Worm (Caenorhabditis elegans) whole organism, L4 larva: Measurements from ENCODE around the gene ZK262.20.
A peak's percentile ranks its signal among the peaks of the same experiment; 100 is the strongest.

Experiments used
- F44E2.7 ChIP-seq: fragments of 200-800 bp; sonication (Bioruptor generic); IDR thresholded peaks from 2 replicates; pipeline ENCODE4 v2.1.2; 2022; ENCODE audit warnings: missing genetic modification characterization, missing compliant biosample characterization
- F49E8.2 ChIP-seq: sonication (generic microtip); optimal IDR thresholded peaks from 2 replicates; lab custom pipeline; 2016; ENCODE audit warnings: missing compliant biosample characterization, mild to moderate bottlenecking, missing genetic modification characterization, borderline replicate concordance
- R02D3.7 ChIP-seq: fragments of 150-350 bp; sonication (generic microtip); optimal IDR thresholded peaks from 3 replicates; lab custom pipeline; 2014; ENCODE audit warnings: missing biosample characterization, missing genetic modification characterization
- T26A8.4 ChIP-seq: fragments of 200-800 bp; sonication (Bioruptor generic); IDR thresholded peaks from 2 replicates; pipeline ENCODE4 v1.3.6; 2022; ENCODE audit warnings: missing genetic modification characterization, missing compliant biosample characterization
- Y105C5A.15 ChIP-seq: fragments of 200-800 bp; sonication (Bioruptor generic); IDR thresholded peaks from 2 replicates; pipeline ENCODE4 v1.3.6; 2022; ENCODE audit warnings: missing genetic modification characterization, missing compliant biosample characterization
- Y48G9A.11 ChIP-seq: fragments of 200-800 bp; sonication (Bioruptor generic); IDR thresholded peaks from 2 replicates; pipeline ENCODE4 v1.3.6; 2022; ENCODE audit warnings: missing genetic modification reagents, missing genetic modification characterization, missing compliant biosample characterization
- aly-2 ChIP-seq: sonication (generic microtip); optimal IDR thresholded peaks from 2 replicates; lab custom pipeline; 2018; ENCODE audit warnings: missing biosample characterization, missing genetic modification characterization
- ama-1 ChIP-seq: fragments of 150-350 bp; optimal IDR thresholded peaks from 2 replicates; lab custom pipeline; 2014; ENCODE audit warnings: inconsistent platforms, mixed read lengths
- arid-1 ChIP-seq: fragments of 200-800 bp; sonication (Bioruptor generic); conservative IDR thresholded peaks from 2 replicates; pipeline ENCODE4 v1.3.6; 2022; ENCODE audit warnings: missing genetic modification reagents, missing genetic modification characterization, missing compliant biosample characterization
- attf-4 ChIP-seq: sonication (generic microtip); optimal IDR thresholded peaks from 3 replicates; lab custom pipeline; 2017; ENCODE audit warnings: missing biosample characterization, missing genetic modification characterization
- ceh-20 ChIP-seq: fragments of 200-800 bp; sonication (Bioruptor generic); IDR thresholded peaks from 2 replicates; pipeline ENCODE4 v1.3.6; 2022; ENCODE audit warnings: missing genetic modification reagents, missing genetic modification characterization, missing compliant biosample characterization
- ceh-82 ChIP-seq: sonication (generic microtip); optimal IDR thresholded peaks from 2 replicates; lab custom pipeline; 2017; ENCODE audit warnings: missing biosample characterization, missing genetic modification characterization
- ctbp-1 ChIP-seq: fragments of 200-800 bp; sonication (Bioruptor generic); IDR thresholded peaks from 2 replicates; pipeline ENCODE4 v1.3.6; 2022; ENCODE audit warnings: missing genetic modification reagents, missing genetic modification characterization, missing compliant biosample characterization
- daf-8 ChIP-seq: fragments of 200-800 bp; sonication (Bioruptor generic); IDR thresholded peaks from 2 replicates; pipeline ENCODE4 v1.3.6; 2022; ENCODE audit warnings: missing genetic modification characterization, missing compliant biosample characterization
- dpl-1 ChIP-seq: fragments of 150-350 bp; optimal IDR thresholded peaks from 2 replicates; lab custom pipeline; 2014; ENCODE audit warnings: missing biosample characterization, missing genetic modification reagents, missing genetic modification characterization
- dve-1 ChIP-seq: sonication (generic microtip); optimal IDR thresholded peaks from 2 replicates; lab custom pipeline; 2017; ENCODE audit warnings: antibody characterized with exemption, mild to moderate bottlenecking, missing genetic modification characterization, missing compliant biosample characterization; ENCODE audit not compliant: insufficient read depth
- egl-43 ChIP-seq: fragments of 200-800 bp; sonication (Bioruptor generic); IDR thresholded peaks from 2 replicates; pipeline ENCODE4 v1.3.6; 2022; ENCODE audit warnings: missing genetic modification reagents, missing genetic modification characterization, missing compliant biosample characterization
- fos-1 ChIP-seq: fragments of 150-350 bp; optimal IDR thresholded peaks from 2 replicates; lab custom pipeline; 2014; ENCODE audit warnings: missing biosample characterization, missing genetic modification characterization
- hif-1 ChIP-seq, 2 experiments: sonication (generic microtip); optimal IDR thresholded peaks; 2 replicates each; lab custom pipeline; 2016 to 2017; ENCODE audit warnings: missing compliant biosample characterization in 2 of 2, missing genetic modification characterization in 2 of 2, missing genetic modification reagents in 2 of 2, missing genotype in 2 of 2, mild to moderate bottlenecking in 1 of 2
- hlh-30 ChIP-seq: sonication (generic microtip); optimal IDR thresholded peaks from 2 replicates; lab custom pipeline; 2017; ENCODE audit warnings: antibody characterized with exemption, mild to moderate bottlenecking, missing genetic modification characterization, missing compliant biosample characterization; ENCODE audit not compliant: insufficient read depth
- jun-1 ChIP-seq: fragments of 150-350 bp; optimal IDR thresholded peaks from 2 replicates; lab custom pipeline; 2014; ENCODE audit warnings: missing biosample characterization, missing genetic modification reagents, missing genetic modification characterization
- lim-7 ChIP-seq: fragments of 200-800 bp; sonication (Bioruptor generic); IDR thresholded peaks from 2 replicates; pipeline ENCODE4 v1.3.6; 2022; ENCODE audit warnings: missing genetic modification characterization, missing compliant biosample characterization
- lin-13 ChIP-seq: fragments of 150-350 bp; optimal IDR thresholded peaks from 2 replicates; lab custom pipeline; 2014; ENCODE audit warnings: missing biosample characterization, missing genetic modification reagents, missing genetic modification characterization
- lin-15B ChIP-seq: fragments of 150-350 bp; sonication (generic microtip); optimal IDR thresholded peaks from 3 replicates; lab custom pipeline; 2014; ENCODE audit warnings: missing biosample characterization, missing genetic modification characterization
- lin-38 ChIP-seq: fragments of 200-800 bp; sonication (Bioruptor generic); IDR thresholded peaks from 2 replicates; pipeline ENCODE4 v1.3.6; 2022; ENCODE audit warnings: missing genetic modification reagents, missing genetic modification characterization, missing compliant biosample characterization
- lin-39 ChIP-seq: fragments of 150-350 bp; optimal IDR thresholded peaks from 2 replicates; lab custom pipeline; 2014; ENCODE audit warnings: missing biosample characterization, missing genetic modification reagents, missing genetic modification characterization
- madf-9 ChIP-seq: fragments of 200-800 bp; sonication (Bioruptor generic); conservative IDR thresholded peaks from 2 replicates; pipeline ENCODE4 v1.3.6; 2022; ENCODE audit warnings: missing genetic modification reagents, missing genetic modification characterization, missing compliant biosample characterization
- mdl-1 ChIP-seq, 2 experiments: fragments of 150-350 bp in 1 of 2; sonication (generic microtip) in 1 of 2; optimal IDR thresholded peaks; 2 replicates each; lab custom pipeline; 2014 to 2017; ENCODE audit warnings: missing biosample characterization in 2 of 2, missing genetic modification characterization in 2 of 2
- mep-1 ChIP-seq: fragments of 150-350 bp; sonication (generic microtip); optimal IDR thresholded peaks from 3 replicates; lab custom pipeline; 2014; ENCODE audit warnings: missing biosample characterization, missing genetic modification characterization
- mxl-2 ChIP-seq: fragments of 200-800 bp; sonication (Bioruptor generic); conservative IDR thresholded peaks from 2 replicates; pipeline ENCODE4 v1.3.6; 2022; ENCODE audit warnings: missing genetic modification reagents, missing genetic modification characterization, missing compliant biosample characterization
- nhr-111 ChIP-seq: fragments of 200-800 bp; sonication (Bioruptor generic); optimal IDR thresholded peaks from 2 replicates; lab custom pipeline; 2018; ENCODE audit warnings: mild to moderate bottlenecking, missing genetic modification characterization, missing compliant biosample characterization
- nhr-28 ChIP-seq: fragments of 150-350 bp; optimal IDR thresholded peaks from 2 replicates; lab custom pipeline; 2014; ENCODE audit warnings: missing biosample characterization, missing genetic modification characterization
- nhr-41 ChIP-seq: fragments of 200-800 bp; sonication (Bioruptor generic); IDR thresholded peaks from 2 replicates; pipeline ENCODE4 v1.3.6; 2022; ENCODE audit warnings: missing genetic modification reagents, missing genetic modification characterization, missing compliant biosample characterization
- nhr-48 ChIP-seq: sonication (generic microtip); optimal IDR thresholded peaks from 2 replicates; lab custom pipeline; 2016; ENCODE audit warnings: mild to moderate bottlenecking, missing genetic modification characterization, missing compliant biosample characterization
- pqm-1 ChIP-seq: sonication (generic microtip); optimal IDR thresholded peaks from 2 replicates; lab custom pipeline; 2017; ENCODE audit warnings: missing biosample characterization, missing genetic modification characterization
- rbr-2 ChIP-seq: sonication (generic microtip); optimal IDR thresholded peaks from 2 replicates; lab custom pipeline; 2016; ENCODE audit warnings: missing genotype, missing genetic modification characterization, missing compliant biosample characterization
- saeg-2 ChIP-seq: fragments of 200-800 bp; sonication (Bioruptor generic); IDR thresholded peaks from 2 replicates; pipeline ENCODE4 v1.3.6; 2022; ENCODE audit warnings: missing genetic modification reagents, missing genetic modification characterization, missing compliant biosample characterization
- set-16 ChIP-seq: fragments of 200-800 bp; sonication (Bioruptor generic); IDR thresholded peaks from 2 replicates; pipeline ENCODE4 v1.3.6; 2022; ENCODE audit warnings: missing genetic modification reagents, missing genetic modification characterization, missing compliant biosample characterization
- snpc-4 ChIP-seq: fragments of 150-350 bp; optimal IDR thresholded peaks from 2 replicates; lab custom pipeline; 2014; ENCODE audit warnings: missing biosample characterization, missing genetic modification characterization
- tra-1 ChIP-seq: fragments of 200-800 bp; sonication (Bioruptor generic); IDR thresholded peaks from 2 replicates; pipeline ENCODE4 v1.3.6; 2022; ENCODE audit warnings: missing genetic modification reagents, missing genetic modification characterization, missing compliant biosample characterization
- unc-130 ChIP-seq: sonication (generic microtip); optimal IDR thresholded peaks from 2 replicates; lab custom pipeline; 2016; ENCODE audit warnings: missing genetic modification reagents, missing genetic modification characterization, missing compliant biosample characterization
- unc-39 ChIP-seq: sonication (generic microtip); optimal IDR thresholded peaks from 2 replicates; lab custom pipeline; 2017; ENCODE audit warnings: missing biosample characterization, missing genetic modification characterization
- zag-1 ChIP-seq: fragments of 150-350 bp; optimal IDR thresholded peaks from 2 replicates; lab custom pipeline; 2014; ENCODE audit warnings: missing biosample characterization, missing genetic modification characterization
- zfp-3 ChIP-seq: fragments of 200-800 bp; sonication (Bioruptor generic); conservative IDR thresholded peaks from 2 replicates; pipeline ENCODE4 v1.3.6; 2022; ENCODE audit warnings: missing genetic modification reagents, missing genetic modification characterization, missing compliant biosample characterization
- zip-11 ChIP-seq: fragments of 200-800 bp; sonication (Bioruptor generic); IDR thresholded peaks from 2 replicates; pipeline ENCODE4 v1.3.6; 2022; ENCODE audit warnings: missing genetic modification characterization, missing compliant biosample characterization
- ztf-7 ChIP-seq: fragments of 150-350 bp; optimal IDR thresholded peaks from 2 replicates; lab custom pipeline; 2014; ENCODE audit warnings: missing biosample characterization, missing genetic modification characterization

ZK262.20 gene

DNA sequence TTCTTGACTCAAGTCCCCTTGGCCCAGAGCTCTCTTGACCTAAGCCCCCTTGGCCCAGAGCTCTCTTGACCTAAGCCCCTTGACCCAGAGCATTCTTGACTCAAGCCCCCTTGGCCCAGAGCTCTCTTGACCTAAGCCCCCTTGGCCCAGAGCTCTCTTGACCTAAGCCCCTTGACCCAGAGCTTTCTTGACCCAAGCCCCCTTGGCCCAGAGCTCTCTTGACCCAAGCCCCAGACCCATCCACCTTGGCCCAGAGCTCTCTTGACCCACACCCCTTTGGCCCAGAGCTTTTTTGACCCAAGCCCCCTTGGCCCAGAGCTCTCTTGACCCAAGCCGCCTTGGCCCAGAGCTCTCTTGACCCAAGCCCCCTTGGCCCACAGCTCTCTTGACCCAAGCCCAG is 19.0 kb downstream of the ZK262.20 start:
- TF ChIP-seq set-16 (GFP tag; lab: Robert Waterston, UW) = peak; percentile 93

DNA sequence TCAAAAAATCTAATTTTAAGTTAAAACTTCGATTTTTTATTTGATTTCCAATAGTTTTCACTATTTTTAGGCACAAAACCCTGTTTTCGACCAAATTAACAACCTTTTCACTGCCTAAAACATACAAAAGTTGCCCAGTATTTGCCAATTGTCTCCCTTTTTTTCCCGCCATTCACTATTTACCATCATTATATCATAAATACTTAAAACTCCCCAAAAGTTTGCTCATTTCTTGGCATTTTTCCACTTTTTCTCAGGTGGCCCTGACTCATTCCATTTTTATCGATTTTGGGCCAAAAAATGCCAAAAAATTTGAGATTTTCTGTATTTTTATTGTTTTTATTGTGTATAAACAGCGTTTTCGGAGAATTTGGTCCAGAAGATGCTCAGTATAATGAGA is 20.8 kb downstream of the ZK262.20 start, which contains the start of gene txt-8:
TSS of gene txt-8 (plus strand) at position 301 of the 400 bp plus-strand sequence.
- TF ChIP-seq ama-1 (lab: Kevin White, UChicago) = no peak
- no peak for TF ChIP-seq nhr-41
- no peak for TF ChIP-seq lin-15B (tag; lab: Kevin White, UChicago)
- no peak for TF ChIP-seq T26A8.4 (GFP tag; lab: Robert Waterston, UW)
- no peak for TF ChIP-seq nhr-28 (tag; lab: Kevin White, UChicago)
- TF ChIP-seq mxl-2 (GFP tag; lab: Robert Waterston, UW) = no peak
- no peak for TF ChIP-seq lin-38 (GFP tag; lab: Robert Waterston, UW)
- TF ChIP-seq hif-1 (tag; optimal IDR thresholded peaks at IDR 0.05; lab: Kevin White, UChicago) = no peak
- TF ChIP-seq Y48G9A.11 (GFP tag; lab: Robert Waterston, UW) = no peak
- TF ChIP-seq unc-39 (tag; lab: Kevin White, UChicago) = no peak
- no peak for TF ChIP-seq ztf-7 (tag; lab: Kevin White, UChicago)
- no peak for TF ChIP-seq tra-1

DNA sequence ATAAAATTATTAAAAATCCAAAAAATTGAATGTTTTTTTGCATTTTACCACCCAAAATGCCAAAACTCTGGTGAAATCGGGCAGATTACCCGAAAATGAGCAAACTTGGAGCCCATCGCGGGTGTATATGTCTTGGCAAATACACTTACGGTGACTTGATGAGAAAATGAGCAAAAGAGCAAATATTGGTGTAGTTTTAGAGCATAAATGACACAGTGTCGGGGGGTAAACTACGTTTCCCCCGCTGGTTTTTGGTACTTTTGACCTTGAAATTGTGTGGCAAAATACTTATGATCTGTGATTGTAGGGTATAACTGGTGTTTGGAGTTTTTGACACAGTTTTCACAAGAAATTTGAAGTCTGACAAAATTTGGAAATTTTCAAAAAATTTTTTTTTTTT is 22.0 kb downstream of the ZK262.20 start, which contains the start of gene ZK262.2:
TSS of gene ZK262.2 (minus strand) at position 101 of the 400 bp plus-strand sequence.
- no peak for TF ChIP-seq mep-1
- TF ChIP-seq nhr-28 (tag; lab: Kevin White, UChicago) = peak; percentile 9

DNA sequence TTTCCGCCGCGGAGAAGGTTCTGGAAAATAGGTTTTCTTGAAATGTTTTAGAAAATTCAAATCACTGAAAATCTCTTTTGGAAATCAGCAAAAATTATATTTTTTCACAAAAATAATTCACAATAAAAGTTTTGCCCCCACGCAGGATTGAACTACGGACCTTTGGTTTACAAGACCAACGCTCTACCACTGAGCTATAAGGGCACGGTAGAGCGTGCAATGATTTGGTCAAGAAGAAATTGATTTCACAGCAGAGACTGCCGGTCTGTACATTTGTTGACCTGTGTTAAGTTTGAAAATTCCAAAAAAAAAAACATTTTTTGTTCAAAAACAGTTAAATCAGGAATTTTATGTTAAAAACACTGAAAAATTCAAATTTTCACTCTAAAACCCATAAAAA is 22.5 kb downstream of the ZK262.20 start:
- TF ChIP-seq daf-8 (GFP tag; lab: Robert Waterston, UW) (no peak), pqm-1 (tag; lab: Kevin White, UChicago) (no peak), egl-43 (GFP tag; lab: Robert Waterston, UW) (peak; percentile 73), ceh-82 (tag; lab: Kevin White, UChicago) (no peak), hlh-30 (tag; lab: Kevin White, UChicago) (no peak), F44E2.7 (GFP tag; lab: Robert Waterston, UW) (no peak), lin-13 (no peak), fos-1 (no peak), zip-11 (GFP tag; lab: Robert Waterston, UW) (no peak), unc-130 (GFP tag; lab: Kevin White, UChicago) (peak; percentile 38), rbr-2 (tag; lab: Kevin White, UChicago) (no peak), F49E8.2 (tag; lab: Kevin White, UChicago) (peak; percentile 10), ctbp-1 (GFP tag; lab: Robert Waterston, UW) (no peak), attf-4 (no peak), arid-1 (GFP tag; lab: Robert Waterston, UW) (no peak), R02D3.7 (tag; lab: Kevin White, UChicago) (no peak), lin-38 (GFP tag; lab: Robert Waterston, UW) (no peak), Y105C5A.15 (GFP tag; lab: Robert Waterston, UW) (peak; percentile 41; the same call in 1 of the 2 replicates), dpl-1 (GFP tag; lab: Kevin White, UChicago) (no peak), snpc-4 (tag; lab: Kevin White, UChicago) (no peak), mdl-1 (tag; optimal IDR thresholded peaks at IDR 0.05; lab: Kevin White, UChicago) (no peak), tra-1 (0 out of 2 replicates have a peak, but pooled peaks have one; percentile 26), dve-1 (tag; lab: Kevin White, UChicago) (no peak), zag-1 (tag; lab: Kevin White, UChicago) (no peak), nhr-111 (no peak), set-16 (GFP tag; lab: Robert Waterston, UW) (no peak), unc-39 (tag; lab: Kevin White, UChicago) (no peak), lim-7 (peak; percentile 79), nhr-48 (tag; lab: Kevin White, UChicago) (no peak), lin-15B (tag; lab: Kevin White, UChicago) (no peak), aly-2 (tag; lab: Kevin White, UChicago) (no peak), ceh-20 (GFP tag; lab: Robert Waterston, UW) (0 out of 2 replicates have a peak, but pooled peaks have one; percentile 40), ama-1 (lab: Kevin White, UChicago) (no peak), saeg-2 (GFP tag; lab: Robert Waterston, UW) (no peak), zfp-3 (no peak), lin-39 (tag; lab: Kevin White, UChicago) (no peak), madf-9 (GFP tag; lab: Robert Waterston, UW) (no peak), jun-1 (no peak)
